Worm (Caenorhabditis elegans): ENCODE results near the gene fip-3.

Gene fip-3

ce11 chrIII:8589195-8589594, at the start of gene fip-3:
fip-3 (minus strand) TSS chrIII:8589488.
- no peak for TF ChIP-seq cnd-1 (tag; optimal IDR thresholded peaks at IDR 0.05)
- TF ChIP-seq nhr-76 (tag; optimal IDR thresholded peaks at IDR 0.05), result no peak
- no peak for TF ChIP-seq mep-1 (tag; optimal IDR thresholded peaks at IDR 0.05)
- TF ChIP-seq flh-1 (GFP tag; optimal IDR thresholded peaks at IDR 0.05), result no peak
- no peak for TF ChIP-seq unc-62 (GFP tag; optimal IDR thresholded peaks at IDR 0.05)
- TF ChIP-seq sem-2 (GFP tag; optimal IDR thresholded peaks at IDR 0.05), result no peak
- no peak for TF ChIP-seq bed-3 (GFP tag; optimal IDR thresholded peaks at IDR 0.05)
- no peak for TF ChIP-seq ceh-83 (GFP tag; optimal IDR thresholded peaks at IDR 0.05)
- TF ChIP-seq ces-1 (GFP tag; optimal IDR thresholded peaks at IDR 0.05), result no peak
- TF ChIP-seq unc-120 (tag; optimal IDR thresholded peaks at IDR 0.05; ENCODE audit: poor library complexity, severe bottlenecking), result no peak
- TF ChIP-seq ztf-11 (tag; optimal IDR thresholded peaks at IDR 0.05), result no peak
- TF ChIP-seq pha-4 (tag; optimal IDR thresholded peaks at IDR 0.05), result no peak
- TF ChIP-seq lin-32 (GFP tag; optimal IDR thresholded peaks at IDR 0.05), result no peak
- no peak for TF ChIP-seq tbx-8 (GFP tag; optimal IDR thresholded peaks at IDR 0.05)

- TF ChIP-seq hlh-1 (tag; optimal IDR thresholded peaks at IDR 0.05), result peak; percentile 63
- no peak for TF ChIP-seq sem-2 (GFP tag; optimal IDR thresholded peaks at IDR 0.05)
- TF ChIP-seq nhr-76 (tag; optimal IDR thresholded peaks at IDR 0.05), result no peak
- TF ChIP-seq cnd-1 (tag; optimal IDR thresholded peaks at IDR 0.05), result no peak
- no peak for TF ChIP-seq mep-1 (tag; optimal IDR thresholded peaks at IDR 0.05)
- no peak for TF ChIP-seq blmp-1 (tag; optimal IDR thresholded peaks at IDR 0.05)
These were observed 47.5 kb upstream of the fip-3 start for ce11 chrIII:8636803-8637202.

ce11 chrIII:8630833-8631232, 41.5 kb upstream of the fip-3 start, which contains the start of gene dnj-10:
dnj-10 (plus strand) TSS chrIII:8631165.
- TF ChIP-seq unc-120 (tag; optimal IDR thresholded peaks at IDR 0.05; ENCODE audit: poor library complexity, severe bottlenecking), result no peak
- no peak for TF ChIP-seq snpc-4 (tag; optimal IDR thresholded peaks at IDR 0.05)
- peak; percentile 65 for TF ChIP-seq lsy-2 (tag; optimal IDR thresholded peaks at IDR 0.05)
- no peak for TF ChIP-seq nhr-12 (tag; optimal IDR thresholded peaks at IDR 0.05)
- TF ChIP-seq elt-1 (tag; optimal IDR thresholded peaks at IDR 0.05; ENCODE audit: borderline replicate concordance, insufficient read depth), result no peak
- TF ChIP-seq tbx-8 (GFP tag; optimal IDR thresholded peaks at IDR 0.05), result no peak
- TF ChIP-seq drap-1 (GFP tag; optimal IDR thresholded peaks at IDR 0.05), result no peak
- TF ChIP-seq ces-1 (GFP tag; optimal IDR thresholded peaks at IDR 0.05), result peak; percentile 82
- no peak for TF ChIP-seq sptf-1 (tag; optimal IDR thresholded peaks at IDR 0.05)
- no peak for TF ChIP-seq flh-1 (GFP tag; optimal IDR thresholded peaks at IDR 0.05)
- TF ChIP-seq ceh-43 (GFP tag; optimal IDR thresholded peaks at IDR 0.05), result no peak
- TF ChIP-seq mab-5 (tag; optimal IDR thresholded peaks at IDR 0.05), result no peak
- no peak for TF ChIP-seq nhr-76 (tag; optimal IDR thresholded peaks at IDR 0.05)
- TF ChIP-seq ceh-39 (tag; optimal IDR thresholded peaks at IDR 0.05), result no peak
- no peak for TF ChIP-seq ceh-83 (GFP tag; optimal IDR thresholded peaks at IDR 0.05)
- TF ChIP-seq elt-3 (tag; optimal IDR thresholded peaks at IDR 0.05), result no peak
- TF ChIP-seq sem-2 (GFP tag; optimal IDR thresholded peaks at IDR 0.05), result no peak
- no peak for TF ChIP-seq nhr-28 (tag; optimal IDR thresholded peaks at IDR 0.05)
- TF ChIP-seq ham-2 (GFP tag; optimal IDR thresholded peaks at IDR 0.05), result no peak
- TF ChIP-seq unc-62 (GFP tag; optimal IDR thresholded peaks at IDR 0.05), result no peak
- TF ChIP-seq M03D4.4 (tag; optimal IDR thresholded peaks at IDR 0.05), result no peak
- no peak for TF ChIP-seq hlh-1 (tag; optimal IDR thresholded peaks at IDR 0.05)
- peak; percentile 3 for TF ChIP-seq nhr-2 (tag; optimal IDR thresholded peaks at IDR 0.05)
- no peak for TF ChIP-seq blmp-1 (tag; optimal IDR thresholded peaks at IDR 0.05)
- TF ChIP-seq pha-4 (tag; optimal IDR thresholded peaks at IDR 0.05), result no peak
- no peak for TF ChIP-seq bed-3 (GFP tag; optimal IDR thresholded peaks at IDR 0.05)
- TF ChIP-seq ztf-11 (tag; optimal IDR thresholded peaks at IDR 0.05), result no peak
- TF ChIP-seq cnd-1 (tag; optimal IDR thresholded peaks at IDR 0.05), result no peak
- TF ChIP-seq lin-32 (GFP tag; optimal IDR thresholded peaks at IDR 0.05), result no peak
- no peak for TF ChIP-seq unc-39 (tag; optimal IDR thresholded peaks at IDR 0.05)
- TF ChIP-seq mep-1 (tag; optimal IDR thresholded peaks at IDR 0.05), result peak; percentile 57
- no peak for TF ChIP-seq lin-13 (tag; optimal IDR thresholded peaks at IDR 0.05)
- peak; percentile 3 for TF ChIP-seq nhr-237 (tag; optimal IDR thresholded peaks at IDR 0.05)
- TF ChIP-seq zip-8 (tag; optimal IDR thresholded peaks at IDR 0.05), result no peak
- TF ChIP-seq mls-2 (tag; optimal IDR thresholded peaks at IDR 0.05), result no peak

Measured in whole organism, mixed stage, embryonic.